Worm (Caenorhabditis elegans): Measurements from ENCODE around the gene Y48G9A.11.

The Y48G9A.11 gene

DNA sequence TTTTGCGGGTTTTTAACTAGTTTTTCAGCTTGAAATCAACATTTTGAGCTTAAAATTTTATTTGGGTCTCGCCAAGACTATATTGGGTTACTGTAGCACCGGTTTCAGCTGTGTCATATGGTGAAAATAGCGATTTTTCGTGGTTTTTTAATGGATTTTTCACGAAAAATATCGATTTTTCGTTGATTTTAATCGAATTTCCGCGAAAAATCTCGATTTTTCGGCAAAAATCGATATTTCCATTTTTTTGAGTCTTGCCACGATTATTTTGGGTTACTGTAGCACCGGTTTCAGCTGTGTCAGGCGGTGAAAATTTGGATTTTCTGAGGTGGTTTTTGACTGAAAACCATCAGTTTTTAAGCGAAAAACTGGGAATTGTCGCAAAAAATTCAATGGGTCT is 1.4 kb downstream of the Y48G9A.11 start:
- TF ChIP-seq mab-5 (tag; optimal IDR thresholded peaks at IDR 0.05), result no peak

DNA sequence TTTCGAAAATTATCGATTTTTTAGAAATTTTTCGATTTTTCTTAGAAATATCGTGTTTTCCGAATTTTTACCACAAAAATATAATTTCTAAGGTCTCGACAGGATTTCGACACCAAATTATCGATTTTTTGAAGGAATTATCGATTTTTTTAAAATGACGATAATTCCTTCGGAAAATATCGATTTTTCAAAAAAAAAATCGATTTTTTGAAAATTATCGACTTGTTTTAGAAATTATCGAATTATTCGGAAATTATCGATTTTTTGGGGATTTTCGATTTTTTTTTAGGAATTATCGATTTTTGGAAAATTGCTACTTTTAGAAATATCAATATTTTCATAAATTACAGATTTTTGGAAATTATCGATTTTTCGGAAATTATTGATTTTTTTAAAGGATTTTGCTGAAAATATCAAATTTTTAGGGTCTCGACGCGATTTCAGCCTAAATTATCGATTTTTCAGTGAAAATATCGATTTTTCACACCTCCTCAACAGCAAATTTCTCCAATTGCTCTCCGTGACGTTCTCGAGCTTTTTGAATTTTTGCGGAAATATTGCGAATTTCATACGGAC is 4.0 kb downstream of the Y48G9A.11 start:
- no peak for TF ChIP-seq elt-1 (tag; optimal IDR thresholded peaks at IDR 0.05; ENCODE audit: borderline replicate concordance, insufficient read depth)
- TF ChIP-seq lin-13 (tag; optimal IDR thresholded peaks at IDR 0.05), result no peak
- TF ChIP-seq blmp-1 (tag; optimal IDR thresholded peaks at IDR 0.05), result no peak
- TF ChIP-seq unc-62 (GFP tag; optimal IDR thresholded peaks at IDR 0.05), result no peak
- TF ChIP-seq nhr-76 (tag; optimal IDR thresholded peaks at IDR 0.05), result no peak
- TF ChIP-seq mep-1 (tag; optimal IDR thresholded peaks at IDR 0.05), result no peak
- TF ChIP-seq ceh-39 (tag; optimal IDR thresholded peaks at IDR 0.05), result peak; percentile 56
- no peak for TF ChIP-seq hlh-1 (tag; optimal IDR thresholded peaks at IDR 0.05)

DNA sequence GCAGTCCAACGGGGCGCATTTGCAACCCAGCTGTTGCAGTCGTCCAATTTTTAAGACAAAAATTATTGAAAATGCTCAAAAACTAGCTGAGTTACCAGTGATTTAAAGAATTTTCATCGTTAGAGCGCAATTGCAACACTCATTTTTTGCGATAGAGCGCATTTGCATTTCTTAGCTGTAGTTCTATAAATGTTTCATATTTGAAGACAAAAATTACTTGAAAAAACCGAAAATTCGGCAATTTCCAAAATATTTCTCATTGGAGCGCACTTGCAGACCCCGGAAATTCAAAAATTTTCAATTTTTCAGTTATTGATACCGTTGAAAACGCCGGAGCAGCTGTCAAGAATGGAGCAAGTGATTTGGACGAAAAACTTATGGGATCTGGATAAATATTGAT is 4.7 kb downstream of the Y48G9A.11 start:
- TF ChIP-seq lin-13 (tag; optimal IDR thresholded peaks at IDR 0.05) (no peak), nhr-28 (tag; optimal IDR thresholded peaks at IDR 0.05) (no peak), drap-1 (GFP tag; optimal IDR thresholded peaks at IDR 0.05) (no peak), flh-1 (GFP tag; optimal IDR thresholded peaks at IDR 0.05) (no peak), bed-3 (GFP tag; optimal IDR thresholded peaks at IDR 0.05) (no peak), ceh-43 (GFP tag; optimal IDR thresholded peaks at IDR 0.05) (no peak), ceh-83 (GFP tag; optimal IDR thresholded peaks at IDR 0.05) (no peak), blmp-1 (tag; optimal IDR thresholded peaks at IDR 0.05) (no peak), cnd-1 (tag; optimal IDR thresholded peaks at IDR 0.05) (no peak), nhr-12 (tag; optimal IDR thresholded peaks at IDR 0.05) (no peak), unc-39 (tag; optimal IDR thresholded peaks at IDR 0.05) (no peak), unc-120 (tag; optimal IDR thresholded peaks at IDR 0.05; ENCODE audit: poor library complexity, severe bottlenecking) (no peak), nhr-76 (tag; optimal IDR thresholded peaks at IDR 0.05) (no peak), mep-1 (tag; optimal IDR thresholded peaks at IDR 0.05) (no peak), mls-2 (tag; optimal IDR thresholded peaks at IDR 0.05) (no peak), nhr-237 (tag; optimal IDR thresholded peaks at IDR 0.05) (no peak), ham-2 (GFP tag; optimal IDR thresholded peaks at IDR 0.05) (no peak)

DNA sequence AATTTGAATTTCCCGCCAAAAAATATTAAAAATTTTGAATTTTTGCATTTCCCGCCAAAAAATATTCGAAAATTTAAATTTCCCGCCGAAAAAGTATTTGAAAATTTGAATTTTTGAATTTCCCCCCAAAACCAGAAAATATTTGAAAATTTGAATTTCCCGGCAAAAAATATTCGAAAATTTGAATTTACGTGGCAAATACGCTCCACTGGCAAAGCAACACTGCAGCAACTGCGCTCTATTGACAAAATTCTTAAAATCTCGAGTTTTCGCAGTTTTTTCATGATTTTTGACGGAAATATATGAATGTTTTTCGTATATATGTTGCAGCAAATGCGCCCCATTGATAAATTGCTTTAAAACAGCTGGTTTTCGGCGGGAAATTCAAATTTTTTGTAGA is 5.3 kb downstream of the Y48G9A.11 start:
- no peak for TF ChIP-seq nhr-12 (tag; optimal IDR thresholded peaks at IDR 0.05)
- TF ChIP-seq mab-5 (tag; optimal IDR thresholded peaks at IDR 0.05), result no peak
- no peak for TF ChIP-seq sem-2 (GFP tag; optimal IDR thresholded peaks at IDR 0.05)
- no peak for TF ChIP-seq sptf-1 (tag; optimal IDR thresholded peaks at IDR 0.05)
- TF ChIP-seq M03D4.4 (tag; optimal IDR thresholded peaks at IDR 0.05), result no peak
- no peak for TF ChIP-seq pha-4 (tag; optimal IDR thresholded peaks at IDR 0.05)
- TF ChIP-seq ceh-83 (GFP tag; optimal IDR thresholded peaks at IDR 0.05), result no peak
- no peak for TF ChIP-seq unc-120 (tag; optimal IDR thresholded peaks at IDR 0.05; ENCODE audit: poor library complexity, severe bottlenecking)
- TF ChIP-seq elt-3 (tag; optimal IDR thresholded peaks at IDR 0.05), result no peak
- no peak for TF ChIP-seq blmp-1 (tag; optimal IDR thresholded peaks at IDR 0.05)
- TF ChIP-seq hlh-1 (tag; optimal IDR thresholded peaks at IDR 0.05), result no peak
- TF ChIP-seq mls-2 (tag; optimal IDR thresholded peaks at IDR 0.05), result no peak
- no peak for TF ChIP-seq drap-1 (GFP tag; optimal IDR thresholded peaks at IDR 0.05)
- TF ChIP-seq ham-2 (GFP tag; optimal IDR thresholded peaks at IDR 0.05), result no peak
- TF ChIP-seq lsy-2 (tag; optimal IDR thresholded peaks at IDR 0.05), result no peak
- no peak for TF ChIP-seq nhr-237 (tag; optimal IDR thresholded peaks at IDR 0.05)
- no peak for TF ChIP-seq tbx-8 (GFP tag; optimal IDR thresholded peaks at IDR 0.05)
- no peak for TF ChIP-seq ztf-11 (tag; optimal IDR thresholded peaks at IDR 0.05)
- no peak for TF ChIP-seq lin-32 (GFP tag; optimal IDR thresholded peaks at IDR 0.05)
- TF ChIP-seq unc-39 (tag; optimal IDR thresholded peaks at IDR 0.05), result no peak

DNA sequence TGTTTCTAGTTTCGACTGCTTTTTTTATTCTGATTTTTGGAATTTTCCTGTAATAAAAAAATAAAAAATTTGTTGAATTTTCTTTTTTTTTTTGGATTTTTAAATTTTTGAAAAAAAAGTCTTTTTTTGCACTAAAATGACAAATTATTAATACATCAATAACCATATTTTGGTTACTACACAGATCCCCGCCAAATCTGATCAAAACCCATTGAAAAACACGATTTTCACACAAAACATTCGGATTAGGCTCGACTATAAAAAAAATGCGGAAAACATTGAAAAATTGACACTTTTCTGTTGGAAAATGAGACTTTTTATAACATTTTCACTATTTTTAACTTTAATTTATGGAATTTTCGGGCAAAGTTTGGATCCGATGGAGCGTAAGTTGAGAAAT is 6.4 kb downstream of the Y48G9A.11 start, which contains the start of gene Y48G9A.7:
Gene Y48G9A.7 (plus strand): TSS at position 301 of the 400 bp plus-strand sequence.
- no peak for TF ChIP-seq M03D4.4 (tag; optimal IDR thresholded peaks at IDR 0.05)
- TF ChIP-seq mls-2 (tag; optimal IDR thresholded peaks at IDR 0.05), result no peak
- no peak for TF ChIP-seq nhr-237 (tag; optimal IDR thresholded peaks at IDR 0.05)
- no peak for TF ChIP-seq lin-32 (GFP tag; optimal IDR thresholded peaks at IDR 0.05)
- TF ChIP-seq elt-3 (tag; optimal IDR thresholded peaks at IDR 0.05), result no peak

All from whole organism, mixed stage, embryonic.